Worm (Caenorhabditis elegans): Measurements from ENCODE around the gene M03D4.4.

The M03D4.4 gene

DNA sequence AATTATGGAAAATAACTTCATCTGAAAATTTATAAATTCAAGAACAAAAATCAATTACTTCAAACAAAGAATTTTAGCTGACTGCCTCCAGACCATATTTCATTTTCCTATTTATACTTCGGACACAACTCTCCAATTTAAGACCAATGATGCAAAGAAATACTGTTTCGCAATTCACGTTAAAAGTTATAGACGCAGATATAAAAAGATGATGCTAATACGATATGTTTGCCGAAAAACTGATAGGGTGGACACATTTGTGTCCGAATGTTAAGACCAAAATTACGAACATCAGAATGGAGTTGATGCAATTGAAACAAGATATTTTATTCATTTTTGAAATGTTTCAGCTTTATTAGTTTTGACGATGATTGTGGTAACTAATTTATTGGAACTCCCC, 47.2 kb downstream of the M03D4.4 start, which contains the start of gene ugt-19 (continued):
- TF ChIP-seq tag-97 (GFP tag; IDR thresholded peaks at IDR 0.05) (no peak), daf-12 (tag; optimal IDR thresholded peaks at IDR 0.05) (no peak), aha-1 (tag) (no peak), nhr-41 (GFP tag; IDR thresholded peaks at IDR 0.05) (no peak), snpc-4 (tag; optimal IDR thresholded peaks at IDR 0.05) (no peak), jun-1 (tag; optimal IDR thresholded peaks at IDR 0.05) (no peak), ceh-82 (tag; optimal IDR thresholded peaks at IDR 0.05) (no peak), lir-3 (tag; optimal IDR thresholded peaks at IDR 0.05) (no peak), daf-16 (GFP tag; optimal IDR thresholded peaks at IDR 0.05) (no peak), daf-16 (tag; optimal IDR thresholded peaks at IDR 0.05) (peak; percentile 44)

DNA sequence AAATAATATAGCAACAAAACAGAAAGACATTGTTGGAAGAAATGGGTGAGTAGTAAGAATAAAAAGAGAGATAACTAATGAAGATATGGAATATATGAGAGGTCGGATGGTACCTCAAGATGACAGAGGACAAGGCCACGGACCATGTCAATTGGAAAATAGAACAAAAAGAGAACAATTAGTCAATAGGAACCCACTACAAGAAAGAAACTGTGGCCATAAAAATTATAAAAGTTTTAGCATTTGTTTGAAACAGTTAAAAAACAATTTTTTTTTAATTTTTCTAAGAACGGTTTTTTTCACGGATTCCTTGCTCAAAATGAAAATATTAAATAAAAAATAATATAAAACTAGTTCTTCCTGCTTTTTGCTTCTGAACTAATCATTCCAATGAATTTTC, 51.0 kb downstream of the M03D4.4 start, which contains the start of gene cpg-20:
cpg-20 (minus strand) TSS at position 101 of the 400 bp plus-strand sequence.
- no peak for TF ChIP-seq T26A8.4 (GFP tag; IDR thresholded peaks at IDR 0.05)
- TF ChIP-seq aly-2 (tag; optimal IDR thresholded peaks at IDR 0.05) = no peak
- no peak for TF ChIP-seq nhr-76 (tag; optimal IDR thresholded peaks at IDR 0.05)
- TF ChIP-seq Y75B8A.6 (GFP tag; IDR thresholded peaks at IDR 0.05) = no peak
- TF ChIP-seq F26F4.8 (GFP tag; conservative IDR thresholded peaks at IDR 0.05) = no peak
- no peak for TF ChIP-seq skn-1 (tag; optimal IDR thresholded peaks at IDR 0.05)

Measured in whole organism, L4 larva.